Worm (Caenorhabditis elegans): ENCODE data around the gene C17F4.11.

DNA sequence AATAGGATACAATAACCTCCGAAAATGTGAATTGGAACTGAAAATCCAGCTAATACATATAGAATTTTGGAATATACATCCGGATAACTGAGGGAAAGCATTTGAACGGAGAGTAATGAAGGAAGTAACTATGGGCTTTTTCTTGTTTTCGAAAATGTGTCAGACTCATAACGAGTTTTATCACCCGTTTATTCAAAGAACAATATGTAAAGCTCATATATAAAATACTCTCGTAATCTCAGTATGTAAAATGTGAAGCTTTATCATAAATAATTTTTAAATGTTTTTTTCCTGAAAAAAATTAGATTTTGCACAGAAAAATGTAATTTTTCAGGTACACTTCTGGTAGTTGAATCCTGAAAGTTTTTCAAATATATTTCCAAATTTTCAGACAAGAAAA, 6.8 kb upstream of the C17F4.11 start, which contains the start of gene srh-297:
- no peak for TF ChIP-seq aly-1 (tag; optimal IDR thresholded peaks at IDR 0.05)
- TF ChIP-seq hmg-4 (GFP tag; optimal IDR thresholded peaks at IDR 0.05), result no peak
- TF ChIP-seq F13C5.2 (tag; optimal IDR thresholded peaks at IDR 0.05), result no peak
- no peak for TF ChIP-seq ama-1 (optimal IDR thresholded peaks at IDR 0.05)
